Worm (Caenorhabditis elegans) whole organism, L4 larva: ENCODE results near the gene C31G12.4.

ENCODE experiments used
- D1046.2 ChIP-seq: fragments of 200-800 bp; sonication (Bioruptor generic); IDR thresholded peaks from 2 replicates; pipeline ENCODE4 v1.3.6; 2022; ENCODE audit warnings: missing genetic modification characterization, missing compliant biosample characterization
- F10B5.3 ChIP-seq: sonication (generic microtip); optimal IDR thresholded peaks from 2 replicates; lab custom pipeline; 2016; ENCODE audit warnings: mild to moderate bottlenecking, missing genetic modification characterization, missing compliant biosample characterization
- F37D6.2 ChIP-seq: sonication (generic microtip); optimal IDR thresholded peaks from 2 replicates; lab custom pipeline; 2016; ENCODE audit warnings: mild to moderate bottlenecking, missing genetic modification characterization, missing compliant biosample characterization
- T20F7.1 ChIP-seq: fragments of 200-800 bp; sonication (Bioruptor generic); optimal IDR thresholded peaks from 2 replicates; lab custom pipeline; 2018; ENCODE audit warnings: mild to moderate bottlenecking, missing genetic modification characterization, missing compliant biosample characterization
- Y48G9A.11 ChIP-seq: fragments of 200-800 bp; sonication (Bioruptor generic); IDR thresholded peaks from 2 replicates; pipeline ENCODE4 v1.3.6; 2022; ENCODE audit warnings: missing genetic modification reagents, missing genetic modification characterization, missing compliant biosample characterization
- Y5F2A.4 ChIP-seq: fragments of 200-800 bp; sonication (Bioruptor generic); optimal IDR thresholded peaks from 2 replicates; lab custom pipeline; 2018; ENCODE audit warnings: mild to moderate bottlenecking, missing genetic modification characterization, missing compliant biosample characterization
- Y75B8A.6 ChIP-seq: fragments of 200-800 bp; sonication (Bioruptor generic); IDR thresholded peaks from 2 replicates; pipeline ENCODE4 v1.3.6; 2022; ENCODE audit warnings: missing genetic modification reagents, missing genetic modification characterization, missing compliant biosample characterization
- aha-1 ChIP-seq: fragments of 150-350 bp; peaks from one replicate; lab custom pipeline; 2014; ENCODE audit warnings: missing biosample characterization, missing genetic modification characterization
- aly-2 ChIP-seq: sonication (generic microtip); optimal IDR thresholded peaks from 2 replicates; lab custom pipeline; 2018; ENCODE audit warnings: missing biosample characterization, missing genetic modification characterization
- ceh-82 ChIP-seq: sonication (generic microtip); optimal IDR thresholded peaks from 2 replicates; lab custom pipeline; 2017; ENCODE audit warnings: missing biosample characterization, missing genetic modification characterization
- cey-2 ChIP-seq: sonication (generic microtip); optimal IDR thresholded peaks from 3 replicates; lab custom pipeline; 2017; ENCODE audit warnings: missing genetic modification characterization, mild to moderate bottlenecking, missing compliant biosample characterization, antibody characterized with exemption, borderline replicate concordance; ENCODE audit not compliant: insufficient read depth
- daf-16 ChIP-seq, 3 experiments: sonication (generic microtip); optimal IDR thresholded peaks; 2 replicates each; lab custom pipeline; 2016 to 2017; ENCODE audit warnings: missing genetic modification characterization in 3 of 3, missing genetic modification reagents in 3 of 3, mild to moderate bottlenecking in 2 of 3, missing compliant biosample characterization in 2 of 3, missing biosample characterization in 1 of 3, moderate library complexity in 1 of 3
- dmd-9 ChIP-seq: fragments of 200-800 bp; sonication (Bioruptor generic); IDR thresholded peaks from 2 replicates; pipeline ENCODE4 v1.3.6; 2022; ENCODE audit warnings: missing genetic modification reagents, missing genetic modification characterization, missing compliant biosample characterization
- egl-27 ChIP-seq: sonication (generic microtip); optimal IDR thresholded peaks from 3 replicates; lab custom pipeline; 2017; ENCODE audit warnings: missing biosample characterization, missing genetic modification reagents, missing genetic modification characterization
- fkh-10 ChIP-seq: fragments of 150-350 bp; optimal IDR thresholded peaks from 2 replicates; lab custom pipeline; 2014; ENCODE audit warnings: missing biosample characterization, missing genetic modification reagents, missing genetic modification characterization
- fos-1 ChIP-seq: fragments of 150-350 bp; optimal IDR thresholded peaks from 2 replicates; lab custom pipeline; 2014; ENCODE audit warnings: missing biosample characterization, missing genetic modification characterization
- lin-1 ChIP-seq: fragments of 200-800 bp; sonication (Bioruptor generic); IDR thresholded peaks from 2 replicates; pipeline ENCODE4 v1.3.6; 2022; ENCODE audit warnings: missing genetic modification reagents, missing genetic modification characterization, missing compliant biosample characterization
- lsy-2 ChIP-seq, 2 experiments: fragments of 150-350 bp in 1 of 2; sonication (generic microtip) in 1 of 2; optimal IDR thresholded peaks; 2 replicates each; lab custom pipeline; 2014 to 2017; ENCODE audit warnings: missing biosample characterization in 2 of 2, missing genetic modification characterization in 2 of 2
- madf-5 ChIP-seq, 2 experiments: fragments of 200-800 bp; sonication (Bioruptor generic); IDR thresholded peaks; 2 replicates each; pipeline ENCODE4 v1.3.6; 2022; ENCODE audit warnings: missing compliant biosample characterization in 2 of 2, missing genetic modification characterization in 2 of 2
- mdt-29 ChIP-seq: fragments of 200-800 bp; sonication (Bioruptor generic); IDR thresholded peaks from 2 replicates; pipeline ENCODE4 v1.3.6; 2022; ENCODE audit warnings: missing genetic modification reagents, missing genetic modification characterization, missing compliant biosample characterization
- mep-1 ChIP-seq: fragments of 150-350 bp; sonication (generic microtip); optimal IDR thresholded peaks from 3 replicates; lab custom pipeline; 2014; ENCODE audit warnings: missing biosample characterization, missing genetic modification characterization
- mxl-3 ChIP-seq: fragments of 200-800 bp; sonication (Bioruptor generic); optimal IDR thresholded peaks from 2 replicates; lab custom pipeline; 2018; ENCODE audit warnings: mild to moderate bottlenecking, missing genetic modification characterization, missing compliant biosample characterization
- nhr-11 ChIP-seq: fragments of 150-350 bp; optimal IDR thresholded peaks from 2 replicates; lab custom pipeline; 2014; ENCODE audit warnings: missing biosample characterization, missing genetic modification characterization
- nhr-111 ChIP-seq: fragments of 200-800 bp; sonication (Bioruptor generic); optimal IDR thresholded peaks from 2 replicates; lab custom pipeline; 2018; ENCODE audit warnings: mild to moderate bottlenecking, missing genetic modification characterization, missing compliant biosample characterization
- set-16 ChIP-seq: fragments of 200-800 bp; sonication (Bioruptor generic); IDR thresholded peaks from 2 replicates; pipeline ENCODE4 v1.3.6; 2022; ENCODE audit warnings: missing genetic modification reagents, missing genetic modification characterization, missing compliant biosample characterization
- snpc-4 ChIP-seq: fragments of 150-350 bp; optimal IDR thresholded peaks from 2 replicates; lab custom pipeline; 2014; ENCODE audit warnings: missing biosample characterization, missing genetic modification characterization
- unc-130 ChIP-seq: sonication (generic microtip); optimal IDR thresholded peaks from 2 replicates; lab custom pipeline; 2016; ENCODE audit warnings: missing genetic modification reagents, missing genetic modification characterization, missing compliant biosample characterization
- unc-62 ChIP-seq, 3 experiments: fragments of 150-350 bp in 1 of 3; sonication (generic microtip); optimal IDR thresholded peaks in 2 of 3; peaks in 1 of 3; 1 replicate in 1 of 3; 2 replicates in 2 of 3; lab custom pipeline; 2014 to 2017; ENCODE audit warnings: missing biosample characterization in 3 of 3, missing genetic modification characterization in 3 of 3, missing genetic modification reagents in 3 of 3, missing genotype in 1 of 3
- zfp-2 ChIP-seq: sonication (generic microtip); optimal IDR thresholded peaks from 2 replicates; lab custom pipeline; 2016; ENCODE audit warnings: mild to moderate bottlenecking, missing genetic modification characterization, missing compliant biosample characterization
- ztf-11 ChIP-seq: fragments of 150-350 bp; optimal IDR thresholded peaks from 2 replicates; lab custom pipeline; 2014; ENCODE audit warnings: missing biosample characterization, missing genetic modification characterization

C31G12.4 gene

ce11 chrV:18138695-18139094, 39.9 kb downstream of the C31G12.4 start, which contains the start of gene Y37H2A.10:
Gene Y37H2A.10, plus strand, starts transcription at chrV:18138995.
- no peak for TF ChIP-seq ztf-11 (tag; lab: Kevin White, UChicago)
- TF ChIP-seq, all 104 proteins: peak for 0

- TF ChIP-seq mxl-3 (no peak), unc-62 (GFP tag; optimal IDR thresholded peaks at IDR 0.05 in 1 of 2; lab: Kevin White, UChicago) (no peak), unc-62 (tag; optimal IDR thresholded peaks at IDR 0.05; lab: Kevin White, UChicago) (no peak), F10B5.3 (tag; lab: Kevin White, UChicago) (no peak), nhr-11 (tag; lab: Kevin White, UChicago) (no peak), mep-1 (tag; lab: Kevin White, UChicago) (no peak), D1046.2 (GFP tag; lab: Robert Waterston, UW) (no peak), lsy-2 (tag; optimal IDR thresholded peaks at IDR 0.05; lab: Kevin White, UChicago) (no peak), dmd-9 (no peak), lin-1 (GFP tag; lab: Robert Waterston, UW) (no peak), fos-1 (tag; lab: Kevin White, UChicago) (no peak), fkh-10 (GFP tag; lab: Kevin White, UChicago) (no peak), Y48G9A.11 (GFP tag; lab: Robert Waterston, UW) (no peak), cey-2 (tag; lab: Kevin White, UChicago) (no peak), F37D6.2 (no peak)
Observed at ce11 chrV:18137679-18138078, 40.9 kb downstream of the C31G12.4 start.

- TF ChIP-seq unc-62 (GFP tag; optimal IDR thresholded peaks at IDR 0.05 in 1 of 2; lab: Kevin White, UChicago) (no peak), unc-62 (tag; optimal IDR thresholded peaks at IDR 0.05; lab: Kevin White, UChicago) (no peak), egl-27 (tag; lab: Kevin White, UChicago) (no peak), aly-2 (no peak), nhr-111 (GFP tag; lab: Kevin White, UChicago) (no peak), aha-1 (tag; lab: Kevin White, UChicago) (peak; percentile 50), Y75B8A.6 (GFP tag; lab: Robert Waterston, UW) (no peak), zfp-2 (tag; lab: Kevin White, UChicago) (no peak)
Observed at ce11 chrV:18134378-18134777, 44.2 kb downstream of the C31G12.4 start, which contains the start of gene Y37H2A.7. Gene Y37H2A.7, minus strand, starts transcription at chrV:18134478.

DNA sequence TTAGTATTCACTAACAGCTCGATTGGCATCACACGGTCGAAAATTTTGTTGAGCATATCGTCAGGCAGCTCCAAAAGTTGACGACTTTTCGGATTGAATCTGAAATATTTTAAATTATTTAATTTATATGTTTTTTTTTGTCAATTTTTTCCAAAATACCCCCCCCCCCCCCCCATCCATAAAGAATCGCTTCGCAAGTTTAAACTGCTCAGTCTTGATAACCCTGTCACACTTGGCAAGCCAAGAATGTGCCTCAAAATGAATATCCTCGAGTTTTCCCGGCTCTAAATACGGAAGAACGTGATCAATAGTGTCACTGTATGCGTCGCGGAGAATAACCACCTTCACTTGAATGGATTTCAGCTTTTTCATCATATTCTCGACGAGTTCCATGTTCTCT, 45.4 kb downstream of the C31G12.4 start, which contains the start of gene Y37H2A.18:
TSS of gene Y37H2A.18 (minus strand) at position 101 of the 400 bp plus-strand sequence.
- TF ChIP-seq egl-27 (tag; lab: Kevin White, UChicago) (no peak), aly-2 (no peak), D1046.2 (GFP tag; lab: Robert Waterston, UW) (no peak), aha-1 (tag; lab: Kevin White, UChicago) (no peak), snpc-4 (tag; lab: Kevin White, UChicago) (no peak), ceh-82 (no peak), Y5F2A.4 (GFP tag; lab: Kevin White, UChicago) (no peak), ztf-11 (tag; lab: Kevin White, UChicago) (no peak), daf-16 (GFP tag; optimal IDR thresholded peaks at IDR 0.05; lab: Kevin White, UChicago) (no peak), daf-16 (tag; optimal IDR thresholded peaks at IDR 0.05; lab: Kevin White, UChicago) (no peak), set-16 (GFP tag; lab: Robert Waterston, UW) (no peak), mdt-29 (GFP tag; lab: Robert Waterston, UW) (no peak), unc-130 (GFP tag; lab: Kevin White, UChicago) (no peak), T20F7.1 (GFP tag; lab: Kevin White, UChicago) (no peak)

- TF ChIP-seq madf-5 (GFP tag; IDR thresholded peaks at IDR 0.05; lab: Robert Waterston, UW) (no peak), unc-62 (GFP tag; optimal IDR thresholded peaks at IDR 0.05 in 1 of 2; lab: Kevin White, UChicago) (peak in 1 of 2 experiments; percentile 21), unc-62 (tag; optimal IDR thresholded peaks at IDR 0.05; lab: Kevin White, UChicago) (no peak)
- TF ChIP-seq, all 104 proteins: peak for 1
Observed at ce11 chrV:18131049-18131448, 47.5 kb downstream of the C31G12.4 start, which contains the start of gene Y37H2A.12. Gene Y37H2A.12, minus strand, starts transcription at chrV:18131129.
